Worm (Caenorhabditis elegans) whole organism, L1 larva: ENCODE measurements around the gene K08E4.2.
A peak's percentile ranks its signal among the peaks of the same experiment; 100 is the strongest.

Experiments used
- aly-2 ChIP-seq: fragments of 150-350 bp; optimal IDR thresholded peaks from 2 replicates; lab custom pipeline; 2014; ENCODE audit warnings: missing biosample characterization, missing genetic modification characterization
- ceh-82 ChIP-seq, 3 experiments: fragments of 150-350 bp in 1 of 3; sonication (generic microtip) in 2 of 3; optimal IDR thresholded peaks; 2 replicates each; lab custom pipeline; 2014 to 2017; ENCODE audit warnings: missing biosample characterization in 3 of 3, missing genetic modification characterization in 3 of 3
- fkh-10 ChIP-seq: sonication (generic microtip); optimal IDR thresholded peaks from 2 replicates; lab custom pipeline; 2017; ENCODE audit warnings: missing biosample characterization, missing genetic modification reagents, missing genetic modification characterization
- lin-13 ChIP-seq: fragments of 150-350 bp; optimal IDR thresholded peaks from 2 replicates; lab custom pipeline; 2014; ENCODE audit warnings: missing biosample characterization, missing genetic modification reagents, missing genetic modification characterization
- nhr-237 ChIP-seq: fragments of 150-350 bp; optimal IDR thresholded peaks from 2 replicates; lab custom pipeline; 2014; ENCODE audit warnings: missing biosample characterization, missing genetic modification characterization
- nhr-28 ChIP-seq: fragments of 150-350 bp; optimal IDR thresholded peaks from 2 replicates; lab custom pipeline; 2014; ENCODE audit warnings: missing biosample characterization, missing genetic modification characterization
- nhr-76 ChIP-seq: sonication (generic microtip); optimal IDR thresholded peaks from 2 replicates; lab custom pipeline; 2017; ENCODE audit warnings: missing biosample characterization, missing genetic modification characterization
- nhr-85 ChIP-seq: sonication (generic microtip); peaks from one replicate; lab custom pipeline; 2016; ENCODE audit warnings: missing genetic modification characterization, inconsistent platforms, missing compliant biosample characterization
- tbx-2 ChIP-seq: sonication (generic microtip); optimal IDR thresholded peaks from 2 replicates; lab custom pipeline; 2016; ENCODE audit warnings: missing genetic modification characterization, missing compliant biosample characterization

- no peak for TF ChIP-seq nhr-76 (tag; lab: Kevin White, UChicago)
- no peak for TF ChIP-seq ceh-82 (tag; optimal IDR thresholded peaks at IDR 0.05; lab: Kevin White, UChicago)
- no peak for TF ChIP-seq tbx-2 (tag; lab: Kevin White, UChicago)
- no peak for TF ChIP-seq nhr-237
- TF ChIP-seq lin-13, result no peak
- TF ChIP-seq fkh-10 (GFP tag; lab: Kevin White, UChicago), result no peak
- no peak for TF ChIP-seq nhr-28 (tag; lab: Kevin White, UChicago)
- TF ChIP-seq nhr-85, result peak; percentile 4
- no peak for TF ChIP-seq aly-2 (tag; lab: Kevin White, UChicago)
Observed at ce11 chrIV:12035422-12035821, 21.0 kb downstream of the K08E4.2 start.
